Worm (Caenorhabditis elegans) whole organism, L4 larva: ENCODE data around the gene H02F09.2.
A peak's percentile ranks its signal among the peaks of the same experiment; 100 is the strongest.

Source experiments
- F37D6.2 ChIP-seq: sonication (generic microtip); optimal IDR thresholded peaks from 2 replicates; lab custom pipeline; 2016; ENCODE audit warnings: mild to moderate bottlenecking, missing genetic modification characterization, missing compliant biosample characterization
- T20F7.1 ChIP-seq: fragments of 200-800 bp; sonication (Bioruptor generic); optimal IDR thresholded peaks from 2 replicates; lab custom pipeline; 2018; ENCODE audit warnings: mild to moderate bottlenecking, missing genetic modification characterization, missing compliant biosample characterization
- Y105C5A.15 ChIP-seq: fragments of 200-800 bp; sonication (Bioruptor generic); IDR thresholded peaks from 2 replicates; pipeline ENCODE4 v1.3.6; 2022; ENCODE audit warnings: missing genetic modification characterization, missing compliant biosample characterization
- Y48G9A.11 ChIP-seq: fragments of 200-800 bp; sonication (Bioruptor generic); IDR thresholded peaks from 2 replicates; pipeline ENCODE4 v1.3.6; 2022; ENCODE audit warnings: missing genetic modification reagents, missing genetic modification characterization, missing compliant biosample characterization
- Y5F2A.4 ChIP-seq: fragments of 200-800 bp; sonication (Bioruptor generic); optimal IDR thresholded peaks from 2 replicates; lab custom pipeline; 2018; ENCODE audit warnings: mild to moderate bottlenecking, missing genetic modification characterization, missing compliant biosample characterization
- ZK337.2 ChIP-seq: fragments of 200-800 bp; sonication (Bioruptor generic); IDR thresholded peaks from 2 replicates; pipeline ENCODE4 v1.3.6; 2022; ENCODE audit warnings: missing genetic modification reagents, missing genetic modification characterization, missing compliant biosample characterization
- aha-1 ChIP-seq: fragments of 150-350 bp; peaks from one replicate; lab custom pipeline; 2014; ENCODE audit warnings: missing biosample characterization, missing genetic modification characterization
- arid-1 ChIP-seq: fragments of 200-800 bp; sonication (Bioruptor generic); conservative IDR thresholded peaks from 2 replicates; pipeline ENCODE4 v1.3.6; 2022; ENCODE audit warnings: missing genetic modification reagents, missing genetic modification characterization, missing compliant biosample characterization
- attf-4 ChIP-seq: sonication (generic microtip); optimal IDR thresholded peaks from 3 replicates; lab custom pipeline; 2017; ENCODE audit warnings: missing biosample characterization, missing genetic modification characterization
- daf-16 ChIP-seq, 3 experiments: sonication (generic microtip); optimal IDR thresholded peaks; 2 replicates each; lab custom pipeline; 2016 to 2017; ENCODE audit warnings: missing genetic modification characterization in 3 of 3, missing genetic modification reagents in 3 of 3, mild to moderate bottlenecking in 2 of 3, missing compliant biosample characterization in 2 of 3, missing biosample characterization in 1 of 3, moderate library complexity in 1 of 3
- daf-19 ChIP-seq: fragments of 200-800 bp; sonication (Bioruptor generic); conservative IDR thresholded peaks from 2 replicates; pipeline ENCODE4 v1.3.6; 2022; ENCODE audit warnings: missing genetic modification characterization, missing compliant biosample characterization
- daf-8 ChIP-seq: fragments of 200-800 bp; sonication (Bioruptor generic); IDR thresholded peaks from 2 replicates; pipeline ENCODE4 v1.3.6; 2022; ENCODE audit warnings: missing genetic modification characterization, missing compliant biosample characterization
- dve-1 ChIP-seq: sonication (generic microtip); optimal IDR thresholded peaks from 2 replicates; lab custom pipeline; 2017; ENCODE audit warnings: antibody characterized with exemption, mild to moderate bottlenecking, missing genetic modification characterization, missing compliant biosample characterization; ENCODE audit not compliant: insufficient read depth
- egl-27 ChIP-seq: sonication (generic microtip); optimal IDR thresholded peaks from 3 replicates; lab custom pipeline; 2017; ENCODE audit warnings: missing biosample characterization, missing genetic modification reagents, missing genetic modification characterization
- gei-8 ChIP-seq: fragments of 200-800 bp; sonication (Bioruptor generic); optimal IDR thresholded peaks from 2 replicates; lab custom pipeline; 2018; ENCODE audit warnings: mild to moderate bottlenecking, missing genetic modification characterization, missing compliant biosample characterization
- hlh-30 ChIP-seq: sonication (generic microtip); optimal IDR thresholded peaks from 2 replicates; lab custom pipeline; 2017; ENCODE audit warnings: antibody characterized with exemption, mild to moderate bottlenecking, missing genetic modification characterization, missing compliant biosample characterization; ENCODE audit not compliant: insufficient read depth
- hmg-1.1 ChIP-seq: fragments of 200-800 bp; sonication (Bioruptor generic); IDR thresholded peaks from 2 replicates; pipeline ENCODE4 v1.3.6; 2022; ENCODE audit warnings: missing genetic modification reagents, missing genetic modification characterization, missing compliant biosample characterization
- jun-1 ChIP-seq: fragments of 150-350 bp; optimal IDR thresholded peaks from 2 replicates; lab custom pipeline; 2014; ENCODE audit warnings: missing biosample characterization, missing genetic modification reagents, missing genetic modification characterization
- lim-7 ChIP-seq: fragments of 200-800 bp; sonication (Bioruptor generic); IDR thresholded peaks from 2 replicates; pipeline ENCODE4 v1.3.6; 2022; ENCODE audit warnings: missing genetic modification characterization, missing compliant biosample characterization
- lin-1 ChIP-seq: fragments of 200-800 bp; sonication (Bioruptor generic); IDR thresholded peaks from 2 replicates; pipeline ENCODE4 v1.3.6; 2022; ENCODE audit warnings: missing genetic modification reagents, missing genetic modification characterization, missing compliant biosample characterization
- lin-15B ChIP-seq: fragments of 150-350 bp; sonication (generic microtip); optimal IDR thresholded peaks from 3 replicates; lab custom pipeline; 2014; ENCODE audit warnings: missing biosample characterization, missing genetic modification characterization
- lin-38 ChIP-seq: fragments of 200-800 bp; sonication (Bioruptor generic); IDR thresholded peaks from 2 replicates; pipeline ENCODE4 v1.3.6; 2022; ENCODE audit warnings: missing genetic modification reagents, missing genetic modification characterization, missing compliant biosample characterization
- lin-39 ChIP-seq: fragments of 150-350 bp; optimal IDR thresholded peaks from 2 replicates; lab custom pipeline; 2014; ENCODE audit warnings: missing biosample characterization, missing genetic modification reagents, missing genetic modification characterization
- lir-3 ChIP-seq: sonication (generic microtip); optimal IDR thresholded peaks from 2 replicates; lab custom pipeline; 2016; ENCODE audit warnings: mild to moderate bottlenecking, missing genetic modification characterization, missing compliant biosample characterization
- madf-5 ChIP-seq, 2 experiments: fragments of 200-800 bp; sonication (Bioruptor generic); IDR thresholded peaks; 2 replicates each; pipeline ENCODE4 v1.3.6; 2022; ENCODE audit warnings: missing compliant biosample characterization in 2 of 2, missing genetic modification characterization in 2 of 2
- mdl-1 ChIP-seq, 2 experiments: fragments of 150-350 bp in 1 of 2; sonication (generic microtip) in 1 of 2; optimal IDR thresholded peaks; 2 replicates each; lab custom pipeline; 2014 to 2017; ENCODE audit warnings: missing biosample characterization in 2 of 2, missing genetic modification characterization in 2 of 2
- mep-1 ChIP-seq: fragments of 150-350 bp; sonication (generic microtip); optimal IDR thresholded peaks from 3 replicates; lab custom pipeline; 2014; ENCODE audit warnings: missing biosample characterization, missing genetic modification characterization
- mxl-2 ChIP-seq: fragments of 200-800 bp; sonication (Bioruptor generic); conservative IDR thresholded peaks from 2 replicates; pipeline ENCODE4 v1.3.6; 2022; ENCODE audit warnings: missing genetic modification reagents, missing genetic modification characterization, missing compliant biosample characterization
- mxl-3 ChIP-seq: fragments of 200-800 bp; sonication (Bioruptor generic); optimal IDR thresholded peaks from 2 replicates; lab custom pipeline; 2018; ENCODE audit warnings: mild to moderate bottlenecking, missing genetic modification characterization, missing compliant biosample characterization
- nhr-102 ChIP-seq: sonication (generic microtip); optimal IDR thresholded peaks from 2 replicates; lab custom pipeline; 2016; ENCODE audit warnings: mild to moderate bottlenecking, missing genetic modification characterization, moderate library complexity, missing compliant biosample characterization
- nhr-11 ChIP-seq: fragments of 150-350 bp; optimal IDR thresholded peaks from 2 replicates; lab custom pipeline; 2014; ENCODE audit warnings: missing biosample characterization, missing genetic modification characterization
- nhr-111 ChIP-seq: fragments of 200-800 bp; sonication (Bioruptor generic); optimal IDR thresholded peaks from 2 replicates; lab custom pipeline; 2018; ENCODE audit warnings: mild to moderate bottlenecking, missing genetic modification characterization, missing compliant biosample characterization
- nhr-237 ChIP-seq: sonication (generic microtip); optimal IDR thresholded peaks from 2 replicates; lab custom pipeline; 2017; ENCODE audit warnings: missing biosample characterization, missing genetic modification characterization
- nhr-42 ChIP-seq: fragments of 200-800 bp; sonication (Bioruptor generic); IDR thresholded peaks from 2 replicates; pipeline ENCODE4 v1.3.6; 2022; ENCODE audit warnings: missing genetic modification characterization, missing compliant biosample characterization
- nhr-77 ChIP-seq: fragments of 150-350 bp; optimal IDR thresholded peaks from 2 replicates; lab custom pipeline; 2014; ENCODE audit warnings: missing biosample characterization, missing genetic modification characterization
- pqm-1 ChIP-seq: sonication (generic microtip); optimal IDR thresholded peaks from 2 replicates; lab custom pipeline; 2017; ENCODE audit warnings: missing biosample characterization, missing genetic modification characterization
- saeg-2 ChIP-seq: fragments of 200-800 bp; sonication (Bioruptor generic); IDR thresholded peaks from 2 replicates; pipeline ENCODE4 v1.3.6; 2022; ENCODE audit warnings: missing genetic modification reagents, missing genetic modification characterization, missing compliant biosample characterization
- sdz-12 ChIP-seq: fragments of 200-800 bp; sonication (Bioruptor generic); optimal IDR thresholded peaks from 2 replicates; lab custom pipeline; 2018; ENCODE audit warnings: mild to moderate bottlenecking, missing genetic modification characterization, missing compliant biosample characterization
- snpc-1.2 ChIP-seq: fragments of 200-800 bp; sonication (Bioruptor generic); IDR thresholded peaks from 2 replicates; pipeline ENCODE4 v1.3.6; 2022; ENCODE audit warnings: missing genetic modification reagents, missing genetic modification characterization, missing compliant biosample characterization
- spr-1 ChIP-seq: sonication (generic microtip); optimal IDR thresholded peaks from 2 replicates; lab custom pipeline; 2016; ENCODE audit warnings: mild to moderate bottlenecking, missing genetic modification characterization, missing compliant biosample characterization
- tra-1 ChIP-seq: fragments of 200-800 bp; sonication (Bioruptor generic); IDR thresholded peaks from 2 replicates; pipeline ENCODE4 v1.3.6; 2022; ENCODE audit warnings: missing genetic modification reagents, missing genetic modification characterization, missing compliant biosample characterization
- unc-130 ChIP-seq: sonication (generic microtip); optimal IDR thresholded peaks from 2 replicates; lab custom pipeline; 2016; ENCODE audit warnings: missing genetic modification reagents, missing genetic modification characterization, missing compliant biosample characterization
- unc-62 ChIP-seq, 3 experiments: fragments of 150-350 bp in 1 of 3; sonication (generic microtip); optimal IDR thresholded peaks in 2 of 3; peaks in 1 of 3; 1 replicate in 1 of 3; 2 replicates in 2 of 3; lab custom pipeline; 2014 to 2017; ENCODE audit warnings: missing biosample characterization in 3 of 3, missing genetic modification characterization in 3 of 3, missing genetic modification reagents in 3 of 3, missing genotype in 1 of 3
- vab-7 ChIP-seq: fragments of 200-800 bp; sonication (Bioruptor generic); IDR thresholded peaks from 2 replicates; pipeline ENCODE4 v1.3.6; 2022; ENCODE audit warnings: missing genetic modification reagents, missing genetic modification characterization, missing compliant biosample characterization
- zfp-3 ChIP-seq: fragments of 200-800 bp; sonication (Bioruptor generic); conservative IDR thresholded peaks from 2 replicates; pipeline ENCODE4 v1.3.6; 2022; ENCODE audit warnings: missing genetic modification reagents, missing genetic modification characterization, missing compliant biosample characterization
- zip-11 ChIP-seq: fragments of 200-800 bp; sonication (Bioruptor generic); IDR thresholded peaks from 2 replicates; pipeline ENCODE4 v1.3.6; 2022; ENCODE audit warnings: missing genetic modification characterization, missing compliant biosample characterization
- ztf-11 ChIP-seq: fragments of 150-350 bp; optimal IDR thresholded peaks from 2 replicates; lab custom pipeline; 2014; ENCODE audit warnings: missing biosample characterization, missing genetic modification characterization

H02F09.2 gene

DNA sequence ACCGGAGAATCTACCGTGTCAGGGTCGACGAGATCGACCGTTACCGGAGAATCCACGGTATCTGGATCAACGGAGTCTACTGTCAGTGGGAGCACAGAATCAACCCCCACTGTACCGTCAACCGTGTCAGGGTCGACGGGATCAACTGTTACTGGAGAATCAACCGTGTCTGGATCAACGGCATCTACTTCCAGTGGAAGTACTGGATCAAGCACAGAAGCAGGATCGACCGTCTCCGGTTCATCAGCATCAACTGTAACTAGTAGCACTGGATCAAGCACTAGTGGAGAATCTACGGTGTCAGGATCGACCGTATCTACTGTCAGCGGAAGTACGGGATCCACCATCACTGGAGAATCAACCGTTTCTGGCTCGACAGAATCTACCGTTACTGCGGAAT, at the start of gene H02F09.2:
Gene H02F09.2 (plus strand): TSS at position 301 of the 400 bp plus-strand sequence.
- no peak for TF ChIP-seq aha-1 (tag; lab: Kevin White, UChicago)
- no peak for TF ChIP-seq F37D6.2 (tag; lab: Kevin White, UChicago)
- TF ChIP-seq nhr-77: no peak
- TF ChIP-seq hlh-30 (tag; lab: Kevin White, UChicago): no peak
- TF ChIP-seq hmg-1.1 (GFP tag; lab: Robert Waterston, UW): no peak
- no peak for TF ChIP-seq attf-4 (tag; lab: Kevin White, UChicago)
- no peak for TF ChIP-seq lir-3 (tag; lab: Kevin White, UChicago)
- TF ChIP-seq zip-11 (GFP tag; lab: Robert Waterston, UW): no peak
- no peak for TF ChIP-seq lin-15B (tag; lab: Kevin White, UChicago)
- TF ChIP-seq mep-1: no peak
- TF ChIP-seq, all 104 proteins: peak for 0

DNA sequence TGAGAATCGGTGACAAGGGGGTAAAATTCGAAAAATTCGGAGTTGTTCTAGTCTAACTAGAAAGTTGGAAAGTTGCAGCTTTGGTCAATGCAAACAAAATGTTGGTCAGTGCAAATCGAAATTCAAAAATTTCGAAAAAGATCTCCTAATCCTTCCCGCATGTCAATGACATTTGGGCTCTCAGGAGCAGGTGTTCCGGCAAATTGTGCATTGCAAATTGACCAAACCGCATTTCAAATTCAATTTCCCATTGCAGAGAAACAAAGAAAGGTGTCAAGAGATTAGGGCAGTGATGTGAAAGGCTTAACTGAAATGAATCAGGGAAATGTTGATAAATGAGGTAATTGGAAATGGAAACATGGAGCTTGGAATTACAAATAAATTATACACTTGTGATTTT, 48.8 kb upstream of the H02F09.2 start:
- TF ChIP-seq sdz-12 (GFP tag; lab: Kevin White, UChicago) (no peak), aha-1 (tag; lab: Kevin White, UChicago) (peak; percentile 66)

DNA sequence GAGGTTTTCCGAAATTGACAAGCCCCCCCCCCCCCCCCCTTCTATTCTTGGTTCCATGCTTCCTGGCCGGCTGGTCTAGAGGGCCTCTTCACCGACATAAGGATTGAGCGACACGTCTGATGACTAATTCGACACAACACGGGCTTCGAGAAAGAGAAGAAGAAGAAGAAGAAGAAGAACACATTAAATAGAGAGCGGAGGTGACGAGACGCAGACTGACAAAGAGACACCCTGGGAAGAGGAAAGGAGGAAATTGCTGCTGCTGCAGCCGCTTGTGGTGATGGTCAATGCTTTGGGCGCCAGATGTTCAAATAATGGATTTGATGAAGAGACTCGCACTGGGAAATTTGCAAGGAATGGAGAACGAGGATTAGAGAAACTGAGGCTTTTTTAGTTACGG, 47.5 kb upstream of the H02F09.2 start:
- no peak for TF ChIP-seq Y5F2A.4 (GFP tag; lab: Kevin White, UChicago)
- TF ChIP-seq mep-1: peak; percentile 76
- peak in 1 of 2 experiments; percentile 64 for TF ChIP-seq unc-62 (GFP tag; optimal IDR thresholded peaks at IDR 0.05 in 1 of 2; lab: Kevin White, UChicago)
- no peak for TF ChIP-seq unc-62 (tag; optimal IDR thresholded peaks at IDR 0.05; lab: Kevin White, UChicago)
- no peak for TF ChIP-seq Y48G9A.11 (GFP tag; lab: Robert Waterston, UW)
- no peak for TF ChIP-seq ztf-11 (tag; lab: Kevin White, UChicago)
- TF ChIP-seq gei-8 (GFP tag; lab: Kevin White, UChicago): no peak
- TF ChIP-seq daf-16 (GFP tag; optimal IDR thresholded peaks at IDR 0.05; lab: Kevin White, UChicago): no peak
- TF ChIP-seq daf-16 (tag; optimal IDR thresholded peaks at IDR 0.05; lab: Kevin White, UChicago): peak; percentile 18
- no peak for TF ChIP-seq egl-27 (tag; lab: Kevin White, UChicago)
- no peak for TF ChIP-seq lin-38 (GFP tag; lab: Robert Waterston, UW)
- no peak for TF ChIP-seq zfp-3 (GFP tag; lab: Robert Waterston, UW)
- no peak for TF ChIP-seq ZK337.2
- TF ChIP-seq arid-1 (GFP tag; lab: Robert Waterston, UW): no peak
- TF ChIP-seq dve-1 (tag; lab: Kevin White, UChicago): peak; percentile 40
- no peak for TF ChIP-seq unc-130
- no peak for TF ChIP-seq nhr-102
- TF ChIP-seq daf-19 (GFP tag; lab: Robert Waterston, UW): no peak
- no peak for TF ChIP-seq Y105C5A.15
- TF ChIP-seq mxl-2 (GFP tag; lab: Robert Waterston, UW): no peak
- TF ChIP-seq jun-1 (tag; lab: Kevin White, UChicago): no peak
- peak in 1 of 2 experiments; percentile 63 for TF ChIP-seq mdl-1 (tag; optimal IDR thresholded peaks at IDR 0.05; lab: Kevin White, UChicago)
- TF ChIP-seq lim-7 (GFP tag; lab: Robert Waterston, UW): no peak
- TF ChIP-seq lin-39 (tag; lab: Kevin White, UChicago): no peak
- no peak for TF ChIP-seq T20F7.1 (GFP tag; lab: Kevin White, UChicago)
- TF ChIP-seq tra-1 (GFP tag; lab: Robert Waterston, UW): no peak
- no peak for TF ChIP-seq lir-3 (tag; lab: Kevin White, UChicago)
- no peak for TF ChIP-seq lin-15B (tag; lab: Kevin White, UChicago)
- no peak for TF ChIP-seq daf-8 (GFP tag; lab: Robert Waterston, UW)
- no peak for TF ChIP-seq lin-1
- no peak for TF ChIP-seq snpc-1.2 (GFP tag; lab: Robert Waterston, UW)
- no peak for TF ChIP-seq spr-1
- TF ChIP-seq nhr-237 (tag; lab: Kevin White, UChicago): no peak
- no peak for TF ChIP-seq nhr-11 (tag; lab: Kevin White, UChicago)
- TF ChIP-seq nhr-42 (GFP tag; lab: Robert Waterston, UW): no peak
- TF ChIP-seq saeg-2 (GFP tag; lab: Robert Waterston, UW): no peak
- no peak for TF ChIP-seq nhr-111
- no peak for TF ChIP-seq vab-7 (GFP tag; lab: Robert Waterston, UW)
- no peak for TF ChIP-seq pqm-1
- TF ChIP-seq mxl-3 (GFP tag; lab: Kevin White, UChicago): no peak
- no peak for TF ChIP-seq madf-5 (GFP tag; IDR thresholded peaks at IDR 0.05; lab: Robert Waterston, UW)
